Worm (Caenorhabditis elegans) whole organism, mixed stage, embryonic: Measurements from ENCODE around the gene C33F10.12.

Experiments
- M03D4.4 ChIP-seq: sonication (generic microtip); optimal IDR thresholded peaks from 2 replicates; lab custom pipeline; 2017; ENCODE audit warnings: mild to moderate bottlenecking, missing genetic modification characterization, missing compliant biosample characterization
- bed-3 ChIP-seq: fragments of 200-800 bp; sonication (Bioruptor generic); optimal IDR thresholded peaks from 3 replicates; lab custom pipeline; 2018; ENCODE audit warnings: mild to moderate bottlenecking, missing genetic modification characterization, moderate library complexity, missing compliant biosample characterization
- blmp-1 ChIP-seq: fragments of 150-350 bp; optimal IDR thresholded peaks from 2 replicates; lab custom pipeline; 2014; ENCODE audit warnings: missing biosample characterization, missing genetic modification characterization
- ceh-39 ChIP-seq: fragments of 150-350 bp; optimal IDR thresholded peaks from 2 replicates; lab custom pipeline; 2014; ENCODE audit warnings: missing biosample characterization, missing genetic modification characterization
- ceh-43 ChIP-seq: fragments of 200-800 bp; sonication (Bioruptor generic); optimal IDR thresholded peaks from 2 replicates; lab custom pipeline; 2018; ENCODE audit warnings: mild to moderate bottlenecking, missing genetic modification characterization, moderate library complexity, missing compliant biosample characterization
- ceh-83 ChIP-seq: fragments of 200-800 bp; sonication (Bioruptor generic); optimal IDR thresholded peaks from 2 replicates; lab custom pipeline; 2018; ENCODE audit warnings: mild to moderate bottlenecking, missing genetic modification characterization, missing compliant biosample characterization
- ces-1 ChIP-seq: fragments of 150-350 bp; optimal IDR thresholded peaks from 2 replicates; lab custom pipeline; 2014; ENCODE audit warnings: missing biosample characterization, missing genetic modification reagents, missing genetic modification characterization
- cnd-1 ChIP-seq: fragments of 200-800 bp; sonication (Bioruptor generic); optimal IDR thresholded peaks from 2 replicates; lab custom pipeline; 2018; ENCODE audit warnings: mild to moderate bottlenecking, missing genetic modification characterization, missing compliant biosample characterization
- drap-1 ChIP-seq: fragments of 200-800 bp; sonication (Bioruptor generic); optimal IDR thresholded peaks from 3 replicates; lab custom pipeline; 2018; ENCODE audit warnings: mild to moderate bottlenecking, missing genetic modification characterization, missing compliant biosample characterization
- elt-1 ChIP-seq: sonication (generic microtip); optimal IDR thresholded peaks from 2 replicates; lab custom pipeline; 2017; ENCODE audit warnings: missing genetic modification characterization, mild to moderate bottlenecking, missing compliant biosample characterization, antibody characterized with exemption, moderate library complexity, borderline replicate concordance; ENCODE audit not compliant: insufficient read depth
- elt-3 ChIP-seq: fragments of 150-350 bp; optimal IDR thresholded peaks from 2 replicates; lab custom pipeline; 2014; ENCODE audit warnings: missing biosample characterization, missing genetic modification characterization
- ham-2 ChIP-seq: fragments of 200-800 bp; sonication (Bioruptor generic); optimal IDR thresholded peaks from 2 replicates; lab custom pipeline; 2018; ENCODE audit warnings: mild to moderate bottlenecking, missing genetic modification characterization, missing compliant biosample characterization
- hlh-1 ChIP-seq: fragments of 150-350 bp; optimal IDR thresholded peaks from 2 replicates; lab custom pipeline; 2014; ENCODE audit warnings: missing biosample characterization, missing genetic modification reagents, missing genetic modification characterization
- lin-32 ChIP-seq: fragments of 200-800 bp; sonication (Bioruptor generic); optimal IDR thresholded peaks from 2 replicates; lab custom pipeline; 2018; ENCODE audit warnings: mild to moderate bottlenecking, missing genetic modification characterization, missing compliant biosample characterization
- mep-1 ChIP-seq: fragments of 150-350 bp; optimal IDR thresholded peaks from 2 replicates; lab custom pipeline; 2017; ENCODE audit warnings: missing biosample characterization, missing genetic modification reagents, missing genetic modification characterization, inconsistent platforms
- mls-2 ChIP-seq: sonication (generic microtip); optimal IDR thresholded peaks from 2 replicates; lab custom pipeline; 2016; ENCODE audit warnings: mild to moderate bottlenecking, missing genetic modification characterization, moderate library complexity, missing compliant biosample characterization
- nhr-12 ChIP-seq: fragments of 150-350 bp; optimal IDR thresholded peaks from 2 replicates; lab custom pipeline; 2014; ENCODE audit warnings: missing biosample characterization, missing genetic modification characterization
- nhr-2 ChIP-seq: fragments of 150-350 bp; optimal IDR thresholded peaks from 2 replicates; lab custom pipeline; 2014; ENCODE audit warnings: missing biosample characterization, missing genetic modification characterization
- nhr-237 ChIP-seq: fragments of 150-350 bp; optimal IDR thresholded peaks from 2 replicates; lab custom pipeline; 2014; ENCODE audit warnings: missing biosample characterization, missing genetic modification characterization
- nhr-28 ChIP-seq: fragments of 150-350 bp; optimal IDR thresholded peaks from 2 replicates; lab custom pipeline; 2014; ENCODE audit warnings: missing biosample characterization, missing genetic modification characterization
- nhr-76 ChIP-seq: sonication (generic microtip); optimal IDR thresholded peaks from 2 replicates; lab custom pipeline; 2017; ENCODE audit warnings: missing biosample characterization, missing genetic modification characterization
- pha-4 ChIP-seq: fragments of 150-350 bp; optimal IDR thresholded peaks from 2 replicates; lab custom pipeline; 2018; ENCODE audit warnings: missing biosample characterization, missing genetic modification reagents, missing genetic modification characterization
- unc-120 ChIP-seq: sonication (generic microtip); optimal IDR thresholded peaks from 2 replicates; lab custom pipeline; 2017; ENCODE audit warnings: missing genetic modification characterization, missing compliant biosample characterization; ENCODE audit not compliant: poor library complexity, severe bottlenecking
- unc-39 ChIP-seq: fragments of 150-350 bp; optimal IDR thresholded peaks from 2 replicates; lab custom pipeline; 2014; ENCODE audit warnings: missing biosample characterization, missing genetic modification characterization
- unc-62 ChIP-seq: fragments of 150-350 bp; optimal IDR thresholded peaks from 2 replicates; lab custom pipeline; 2014; ENCODE audit warnings: missing biosample characterization, missing genetic modification reagents, missing genetic modification characterization
- zip-8 ChIP-seq: fragments of 150-350 bp; optimal IDR thresholded peaks from 2 replicates; lab custom pipeline; 2014; ENCODE audit warnings: missing biosample characterization, missing genetic modification characterization
- ztf-11 ChIP-seq: fragments of 150-350 bp; optimal IDR thresholded peaks from 2 replicates; lab custom pipeline; 2014; ENCODE audit warnings: missing biosample characterization, missing genetic modification characterization

C33F10.12 gene

ce11 chrII:4882498-4882897, 44.9 kb upstream of the C33F10.12 start:
- TF ChIP-seq M03D4.4 (tag; lab: Kevin White, UChicago) = no peak
- no peak for TF ChIP-seq nhr-2
- no peak for TF ChIP-seq pha-4 (tag; lab: Kevin White, UChicago)

- TF ChIP-seq drap-1 (GFP tag; lab: Kevin White, UChicago) = no peak
- TF ChIP-seq lin-32 (GFP tag; lab: Kevin White, UChicago) = no peak
- TF ChIP-seq pha-4 (tag; lab: Kevin White, UChicago) = peak; percentile 31
- no peak for TF ChIP-seq elt-1 (tag; lab: Kevin White, UChicago)
- TF ChIP-seq unc-39 (tag; lab: Kevin White, UChicago) = no peak
These were observed 44.2 kb upstream of the C33F10.12 start, which contains the start of gene gst-7 for ce11 chrII:4881727-4882126. Gene gst-7, plus strand, starts transcription at chrII:4882062.

DNA sequence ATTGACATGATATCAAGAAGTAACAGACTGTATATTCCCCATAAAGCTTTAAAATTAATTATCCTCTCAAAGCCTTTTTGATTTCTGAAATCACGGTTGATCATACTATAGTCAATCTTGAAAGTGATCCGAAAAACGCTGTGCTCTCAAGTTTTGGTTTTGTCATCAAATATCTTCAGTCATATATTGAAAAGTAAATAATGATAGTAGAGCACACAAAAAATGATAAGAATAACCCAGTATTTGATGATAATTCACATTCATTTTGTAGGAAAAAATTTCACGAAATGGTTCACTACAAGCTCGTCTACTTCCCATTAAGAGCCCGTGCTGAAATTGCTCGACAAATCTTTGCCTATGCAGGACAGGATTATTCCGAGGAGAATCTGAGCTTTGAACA, 42.1 kb upstream of the C33F10.12 start, which contains the start of gene gst-6:
Gene gst-6 (plus strand): TSS at position 263 of the 400 bp plus-strand sequence.
- TF ChIP-seq ces-1 (GFP tag; lab: Kevin White, UChicago) = no peak
- no peak for TF ChIP-seq bed-3 (GFP tag; lab: Kevin White, UChicago)
- TF ChIP-seq ceh-43 = no peak
- TF ChIP-seq nhr-2 = no peak
- TF ChIP-seq unc-62 (GFP tag; lab: Kevin White, UChicago) = no peak
- no peak for TF ChIP-seq blmp-1
- TF ChIP-seq, all 35 proteins: peak for 0

DNA sequence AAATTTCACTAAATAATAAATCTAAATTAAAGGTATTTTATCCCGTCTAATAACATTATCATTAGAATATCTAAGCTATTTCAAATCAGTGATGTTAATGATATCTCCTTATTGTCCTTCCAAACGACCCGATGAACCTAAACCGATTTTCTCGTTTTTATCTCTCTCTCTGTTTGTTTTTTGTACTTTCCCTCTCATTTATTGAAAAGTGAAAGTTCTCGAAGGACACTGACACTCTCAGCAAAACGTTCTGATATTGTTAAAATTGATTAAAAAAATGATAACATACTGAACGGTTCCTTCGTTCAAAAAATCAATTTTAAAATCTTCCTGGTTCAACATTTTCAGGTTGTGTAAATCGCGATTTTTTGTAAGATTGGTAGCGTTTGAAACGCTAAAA, 38.5 kb upstream of the C33F10.12 start, which contains the start of gene F11G11.13:
Gene F11G11.13 (minus strand): TSS at position 89 of the 400 bp plus-strand sequence.
- TF ChIP-seq unc-39 (tag; lab: Kevin White, UChicago) = no peak
- no peak for TF ChIP-seq pha-4 (tag; lab: Kevin White, UChicago)
- TF ChIP-seq M03D4.4 (tag; lab: Kevin White, UChicago) = no peak
- TF ChIP-seq unc-62 (GFP tag; lab: Kevin White, UChicago) = no peak
- no peak for TF ChIP-seq unc-120 (tag; lab: Kevin White, UChicago)
- no peak for TF ChIP-seq elt-3 (tag; lab: Kevin White, UChicago)
- no peak for TF ChIP-seq nhr-28 (tag; lab: Kevin White, UChicago)
- TF ChIP-seq zip-8 (tag; lab: Kevin White, UChicago) = no peak
- TF ChIP-seq nhr-237 = no peak
- TF ChIP-seq nhr-12 (tag; lab: Kevin White, UChicago) = no peak

DNA sequence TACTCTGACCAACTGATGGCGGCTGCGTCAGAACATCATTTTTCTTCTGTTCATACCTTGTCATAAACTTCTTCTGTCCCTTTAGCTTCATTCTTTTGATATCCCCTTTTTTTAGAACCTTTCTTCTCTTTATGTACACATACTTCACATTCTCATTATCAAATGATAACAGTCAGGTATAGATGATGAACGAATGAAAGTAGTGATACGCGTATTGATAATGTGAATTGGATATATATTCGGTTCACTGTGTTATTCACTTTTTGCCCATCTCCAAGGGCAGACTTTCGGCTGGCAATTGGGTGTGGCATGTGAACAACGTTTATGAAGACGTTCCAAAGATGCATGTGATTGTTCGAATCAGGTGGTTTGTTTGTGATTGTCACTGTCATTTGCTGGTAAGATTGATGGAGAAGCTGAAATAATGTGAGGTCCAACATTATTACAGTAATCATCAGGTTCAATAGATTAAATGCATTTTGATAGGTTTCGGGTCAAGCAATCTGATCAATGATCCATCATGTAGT, 36.8 kb upstream of the C33F10.12 start, which contains the start of gene F11G11.15:
Gene F11G11.15 (plus strand): TSS at position 511 of the 527 bp plus-strand sequence.
- TF ChIP-seq elt-3 (tag; lab: Kevin White, UChicago) = no peak
- no peak for TF ChIP-seq ham-2 (GFP tag; lab: Kevin White, UChicago)
- TF ChIP-seq drap-1 (GFP tag; lab: Kevin White, UChicago) = no peak
- TF ChIP-seq nhr-237 = no peak
- no peak for TF ChIP-seq ceh-39
- TF ChIP-seq ces-1 (GFP tag; lab: Kevin White, UChicago) = no peak
- no peak for TF ChIP-seq M03D4.4 (tag; lab: Kevin White, UChicago)
- TF ChIP-seq ztf-11 (tag; lab: Kevin White, UChicago) = no peak
- TF ChIP-seq nhr-76 (tag; lab: Kevin White, UChicago) = no peak
- no peak for TF ChIP-seq ceh-43
- TF ChIP-seq nhr-12 (tag; lab: Kevin White, UChicago) = no peak
- TF ChIP-seq lin-32 (GFP tag; lab: Kevin White, UChicago) = no peak
- TF ChIP-seq unc-39 (tag; lab: Kevin White, UChicago) = no peak
- no peak for TF ChIP-seq unc-62 (GFP tag; lab: Kevin White, UChicago)
- TF ChIP-seq ceh-83 (GFP tag; lab: Kevin White, UChicago) = no peak
- TF ChIP-seq cnd-1 = no peak

DNA sequence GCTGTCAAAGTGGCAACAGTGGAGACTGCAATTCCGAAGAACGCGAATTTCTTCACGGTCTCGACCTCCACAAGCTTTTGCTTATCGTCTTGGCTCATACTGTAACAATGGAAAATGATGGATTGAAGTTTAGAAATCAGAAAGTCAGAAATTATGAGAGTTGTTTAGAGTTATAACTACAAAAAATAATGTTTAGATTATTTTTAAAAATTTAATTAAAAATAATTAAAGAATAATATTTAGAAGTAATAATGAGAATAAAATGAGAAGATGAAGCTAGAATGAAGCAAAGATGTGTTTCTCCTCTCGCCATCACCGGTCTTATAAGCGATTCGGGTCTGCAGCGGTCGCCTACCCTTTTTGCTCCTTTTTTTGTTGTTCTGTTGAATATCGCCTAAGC, 35.5 kb upstream of the C33F10.12 start, which contains the start of gene col-73:
Gene col-73 (minus strand): TSS at position 101 of the 400 bp plus-strand sequence.
- TF ChIP-seq ham-2 (GFP tag; lab: Kevin White, UChicago) = no peak
- no peak for TF ChIP-seq unc-62 (GFP tag; lab: Kevin White, UChicago)
- no peak for TF ChIP-seq nhr-2
- no peak for TF ChIP-seq pha-4 (tag; lab: Kevin White, UChicago)
- TF ChIP-seq hlh-1 = no peak
- TF ChIP-seq blmp-1 = no peak
- no peak for TF ChIP-seq mep-1 (tag; lab: Kevin White, UChicago)
- no peak for TF ChIP-seq unc-120 (tag; lab: Kevin White, UChicago)
- TF ChIP-seq zip-8 (tag; lab: Kevin White, UChicago) = no peak
- TF ChIP-seq mls-2 (tag; lab: Kevin White, UChicago) = no peak
- no peak for TF ChIP-seq unc-39 (tag; lab: Kevin White, UChicago)
- TF ChIP-seq drap-1 (GFP tag; lab: Kevin White, UChicago) = no peak
- no peak for TF ChIP-seq elt-3 (tag; lab: Kevin White, UChicago)
- TF ChIP-seq ceh-39 = no peak
